Worm (Caenorhabditis elegans) whole organism, L2 larva: ENCODE results near the gene spin-2.

Experiments used
- R02D3.7 ChIP-seq: fragments of 150-350 bp; optimal IDR thresholded peaks from 2 replicates; lab custom pipeline; 2014; ENCODE audit warnings: missing biosample characterization, missing genetic modification characterization
- Y55F3AM.14 ChIP-seq: fragments of 200-800 bp; sonication (Bioruptor generic); optimal IDR thresholded peaks from 2 replicates; lab custom pipeline; 2018; ENCODE audit warnings: mild to moderate bottlenecking, missing genetic modification characterization, missing compliant biosample characterization
- alr-1 ChIP-seq: fragments of 150-350 bp; optimal IDR thresholded peaks from 2 replicates; lab custom pipeline; 2014; ENCODE audit warnings: missing biosample characterization, missing genetic modification characterization
- aly-2 ChIP-seq: fragments of 150-350 bp; optimal IDR thresholded peaks from 2 replicates; lab custom pipeline; 2014; ENCODE audit warnings: missing biosample characterization, missing genetic modification characterization
- ama-1 ChIP-seq: fragments of 150-350 bp; optimal IDR thresholded peaks from 2 replicates; lab custom pipeline; 2018; ENCODE audit warnings: inconsistent platforms
- blmp-1 ChIP-seq: sonication (generic microtip); optimal IDR thresholded peaks from 2 replicates; lab custom pipeline; 2017; ENCODE audit warnings: missing genetic modification characterization, mild to moderate bottlenecking, missing compliant biosample characterization, antibody characterized with exemption, moderate library complexity; ENCODE audit not compliant: insufficient read depth
- ceh-16 ChIP-seq: fragments of 150-350 bp; optimal IDR thresholded peaks from 2 replicates; lab custom pipeline; 2014; ENCODE audit warnings: missing biosample characterization, missing genetic modification characterization
- ceh-82 ChIP-seq: fragments of 150-350 bp; optimal IDR thresholded peaks from 2 replicates; lab custom pipeline; 2014; ENCODE audit warnings: missing biosample characterization, missing genetic modification characterization
- crh-2 ChIP-seq: sonication (generic microtip); optimal IDR thresholded peaks from 2 replicates; lab custom pipeline; 2017; ENCODE audit warnings: missing biosample characterization, missing genetic modification characterization
- dmd-4 ChIP-seq: sonication (generic microtip); optimal IDR thresholded peaks from 2 replicates; lab custom pipeline; 2017; ENCODE audit warnings: missing biosample characterization, missing genetic modification characterization
- egl-27 ChIP-seq: sonication (generic microtip); optimal IDR thresholded peaks from 3 replicates; lab custom pipeline; 2017; ENCODE audit warnings: missing biosample characterization, missing genetic modification reagents, missing genetic modification characterization
- elt-1 ChIP-seq: fragments of 150-350 bp; optimal IDR thresholded peaks from 2 replicates; lab custom pipeline; 2014; ENCODE audit warnings: missing biosample characterization, missing genetic modification characterization
- elt-3 ChIP-seq: sonication (generic microtip); optimal IDR thresholded peaks from 2 replicates; lab custom pipeline; 2017; ENCODE audit warnings: missing biosample characterization, missing genetic modification characterization
- fos-1 ChIP-seq: fragments of 150-350 bp; optimal IDR thresholded peaks from 2 replicates; lab custom pipeline; 2014; ENCODE audit warnings: missing biosample characterization, missing genetic modification characterization
- gmeb-1 ChIP-seq: fragments of 150-350 bp; optimal IDR thresholded peaks from 2 replicates; lab custom pipeline; 2014; ENCODE audit warnings: missing biosample characterization, missing genetic modification characterization
- lin-13 ChIP-seq: fragments of 150-350 bp; optimal IDR thresholded peaks from 2 replicates; lab custom pipeline; 2014; ENCODE audit warnings: missing biosample characterization, missing genetic modification reagents, missing genetic modification characterization
- lin-39 ChIP-seq: fragments of 150-350 bp; optimal IDR thresholded peaks from 2 replicates; lab custom pipeline; 2014; ENCODE audit warnings: missing biosample characterization, missing genetic modification reagents, missing genetic modification characterization
- lsy-2 ChIP-seq, 2 experiments: fragments of 150-350 bp in 1 of 2; sonication (generic microtip) in 1 of 2; optimal IDR thresholded peaks; 2 replicates each; lab custom pipeline; 2014 to 2017; ENCODE audit warnings: missing biosample characterization in 2 of 2, missing genetic modification characterization in 2 of 2
- mbf-1 ChIP-seq: sonication (generic microtip); optimal IDR thresholded peaks from 2 replicates; lab custom pipeline; 2017; ENCODE audit warnings: missing biosample characterization, missing genetic modification characterization
- mdl-1 ChIP-seq, 2 experiments: fragments of 150-350 bp in 1 of 2; sonication (generic microtip) in 1 of 2; optimal IDR thresholded peaks; 2 replicates each; lab custom pipeline; 2017; ENCODE audit warnings: missing biosample characterization in 2 of 2, missing genetic modification characterization in 2 of 2
- nhr-129 ChIP-seq: fragments of 150-350 bp; optimal IDR thresholded peaks from 2 replicates; lab custom pipeline; 2014; ENCODE audit warnings: missing biosample characterization, missing genetic modification characterization
- nhr-21 ChIP-seq: fragments of 150-350 bp; optimal IDR thresholded peaks from 2 replicates; lab custom pipeline; 2014; ENCODE audit warnings: missing biosample characterization, missing genetic modification characterization
- nhr-23 ChIP-seq: fragments of 150-350 bp; optimal IDR thresholded peaks from 2 replicates; lab custom pipeline; 2014; ENCODE audit warnings: missing biosample characterization, missing genetic modification reagents, missing genetic modification characterization
- nhr-237 ChIP-seq: fragments of 150-350 bp; optimal IDR thresholded peaks from 2 replicates; lab custom pipeline; 2014; ENCODE audit warnings: missing biosample characterization, missing genetic modification characterization
- nhr-25 ChIP-seq: fragments of 150-350 bp; sonication (generic microtip); optimal IDR thresholded peaks from 3 replicates; lab custom pipeline; 2014; ENCODE audit warnings: missing biosample characterization, missing genetic modification characterization
- nhr-6 ChIP-seq: fragments of 150-350 bp; optimal IDR thresholded peaks from 2 replicates; lab custom pipeline; 2014; ENCODE audit warnings: missing biosample characterization, missing genetic modification characterization
- nhr-77 ChIP-seq: fragments of 150-350 bp; optimal IDR thresholded peaks from 2 replicates; lab custom pipeline; 2014; ENCODE audit warnings: missing biosample characterization, missing genetic modification characterization
- sem-4 ChIP-seq: fragments of 150-350 bp; optimal IDR thresholded peaks from 2 replicates; lab custom pipeline; 2014; ENCODE audit warnings: missing biosample characterization, missing genetic modification reagents, missing genetic modification characterization
- sma-3 ChIP-seq: sonication (generic microtip); optimal IDR thresholded peaks from 2 replicates; lab custom pipeline; 2016; ENCODE audit warnings: missing genetic modification reagents, missing genetic modification characterization, missing compliant biosample characterization
- sma-9 ChIP-seq, 2 experiments: fragments of 150-350 bp in 1 of 2; sonication (generic microtip) in 1 of 2; optimal IDR thresholded peaks; 2 replicates each; lab custom pipeline; 2014 to 2016; ENCODE audit warnings: missing genetic modification characterization in 2 of 2, mild to moderate bottlenecking in 1 of 2, missing biosample characterization in 1 of 2, missing compliant biosample characterization in 1 of 2, missing genetic modification reagents in 1 of 2, moderate library complexity in 1 of 2
- snpc-4 ChIP-seq: fragments of 150-350 bp; optimal IDR thresholded peaks from 2 replicates; lab custom pipeline; 2014; ENCODE audit warnings: missing biosample characterization, missing genetic modification characterization
- unc-55 ChIP-seq: fragments of 150-350 bp; sonication (generic microtip); optimal IDR thresholded peaks from 3 replicates; lab custom pipeline; 2014; ENCODE audit warnings: missing biosample characterization, missing genetic modification reagents, missing genetic modification characterization
- zag-1 ChIP-seq: fragments of 150-350 bp; optimal IDR thresholded peaks from 2 replicates; lab custom pipeline; 2014; ENCODE audit warnings: missing biosample characterization, missing genetic modification characterization
- ztf-1 ChIP-seq: fragments of 200-800 bp; sonication (Bioruptor generic); conservative IDR thresholded peaks from 2 replicates; pipeline ENCODE4 v1.3.6; 2022; ENCODE audit warnings: missing genetic modification characterization, missing compliant biosample characterization
- ztf-11 ChIP-seq: sonication (generic microtip); optimal IDR thresholded peaks from 2 replicates; lab custom pipeline; 2017; ENCODE audit warnings: missing biosample characterization, missing genetic modification characterization

spin-2 gene

DNA sequence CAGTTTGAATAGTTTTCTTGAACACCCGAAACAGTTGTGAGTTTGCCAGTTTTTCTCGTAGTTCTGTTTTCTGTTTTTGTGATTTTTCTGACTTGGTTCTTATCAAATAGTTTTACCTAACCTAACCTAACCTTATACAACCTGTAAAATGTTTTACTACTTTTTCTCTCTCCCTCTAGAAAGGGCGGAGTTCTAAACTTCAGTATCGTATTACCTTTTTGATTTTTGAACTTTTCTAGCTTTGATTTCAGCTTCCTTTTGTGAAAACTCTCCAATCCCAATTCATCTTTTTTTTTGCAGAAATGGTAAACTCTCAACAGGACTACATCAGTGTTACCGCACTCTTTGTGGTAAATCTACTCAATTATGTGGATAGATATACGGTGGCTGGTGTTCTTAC is at the start of gene spin-2:
Gene spin-2, plus strand, starts transcription at position 301 of the 400 bp plus-strand sequence.
- TF ChIP-seq lin-13 (GFP tag; lab: Kevin White, UChicago) (no peak), nhr-6 (tag; lab: Kevin White, UChicago) (no peak), sma-9 (GFP tag; optimal IDR thresholded peaks at IDR 0.05; lab: Kevin White, UChicago) (no peak), sma-9 (tag; optimal IDR thresholded peaks at IDR 0.05; lab: Kevin White, UChicago) (no peak), zag-1 (no peak), ceh-16 (no peak), nhr-129 (tag; lab: Kevin White, UChicago) (no peak), nhr-23 (tag; lab: Kevin White, UChicago) (no peak), blmp-1 (tag; lab: Kevin White, UChicago) (no peak), dmd-4 (tag; lab: Kevin White, UChicago) (no peak), ztf-11 (tag; lab: Kevin White, UChicago) (no peak), mbf-1 (tag; lab: Kevin White, UChicago) (no peak), nhr-25 (tag; lab: Kevin White, UChicago) (no peak)

DNA sequence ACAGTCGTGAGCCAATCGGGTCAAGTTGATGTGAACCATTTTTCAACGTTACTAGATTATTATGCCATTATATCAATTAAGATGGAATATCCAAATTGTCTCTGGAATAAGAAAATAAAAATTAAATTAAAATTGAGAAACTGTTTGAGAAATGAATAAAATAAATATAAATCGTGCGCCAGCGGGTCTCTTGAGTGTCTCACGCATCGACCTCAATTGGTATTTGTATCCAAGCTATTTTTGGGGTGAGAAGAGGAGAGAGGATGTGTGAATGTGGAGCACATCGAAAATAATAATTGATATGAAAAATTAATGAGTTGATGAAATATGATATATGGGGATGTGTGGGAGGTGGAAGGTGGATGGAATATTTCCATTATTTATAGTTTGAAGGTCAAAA is 47.9 kb upstream of the spin-2 start, which contains the start of gene F49E11.2:
Gene F49E11.2, minus strand, starts transcription at position 101 of the 400 bp plus-strand sequence.
- TF ChIP-seq lin-39 (no peak), elt-3 (no peak), ceh-82 (tag; lab: Kevin White, UChicago) (no peak), ceh-16 (no peak), nhr-6 (tag; lab: Kevin White, UChicago) (no peak), ztf-1 (GFP tag; lab: Robert Waterston, UW) (no peak), blmp-1 (tag; lab: Kevin White, UChicago) (no peak), aly-2 (no peak), unc-55 (GFP tag; lab: Kevin White, UChicago) (no peak), nhr-25 (tag; lab: Kevin White, UChicago) (no peak), mdl-1 (tag; optimal IDR thresholded peaks at IDR 0.05; lab: Kevin White, UChicago) (no peak), sem-4 (tag; lab: Kevin White, UChicago) (no peak), snpc-4 (tag; lab: Kevin White, UChicago) (no peak), egl-27 (tag; lab: Kevin White, UChicago) (no peak), mbf-1 (tag; lab: Kevin White, UChicago) (no peak), nhr-77 (tag; lab: Kevin White, UChicago) (no peak), nhr-237 (tag; lab: Kevin White, UChicago) (no peak)

DNA sequence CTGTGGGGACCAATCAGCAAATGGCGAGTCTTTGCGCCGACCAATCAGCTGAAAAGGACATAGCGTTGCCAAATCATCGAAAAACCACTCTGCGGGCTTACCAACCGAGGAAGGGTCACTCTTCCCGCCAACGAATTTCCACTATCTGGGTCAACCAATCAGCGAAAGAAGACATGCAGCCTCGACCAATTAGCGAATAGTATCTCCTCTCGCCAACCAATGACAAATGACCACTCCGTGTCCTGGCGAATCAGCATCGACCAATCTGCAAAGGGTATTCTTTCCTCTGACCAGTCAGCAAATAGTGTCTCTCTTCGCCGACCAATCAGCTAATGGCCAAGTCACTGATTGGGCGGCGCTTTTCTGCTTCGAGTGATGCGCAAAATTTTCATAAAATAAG is 45.3 kb upstream of the spin-2 start:
- TF ChIP-seq nhr-25 (tag; lab: Kevin White, UChicago) (no peak), sma-9 (GFP tag; optimal IDR thresholded peaks at IDR 0.05; lab: Kevin White, UChicago) (no peak), sma-9 (tag; optimal IDR thresholded peaks at IDR 0.05; lab: Kevin White, UChicago) (no peak), Y55F3AM.14 (GFP tag; lab: Kevin White, UChicago) (no peak), crh-2 (no peak), alr-1 (tag; lab: Kevin White, UChicago) (no peak), gmeb-1 (tag; lab: Kevin White, UChicago) (no peak), elt-1 (no peak), nhr-21 (tag; lab: Kevin White, UChicago) (no peak), sma-3 (GFP tag; lab: Kevin White, UChicago) (no peak), R02D3.7 (tag; lab: Kevin White, UChicago) (no peak)

DNA sequence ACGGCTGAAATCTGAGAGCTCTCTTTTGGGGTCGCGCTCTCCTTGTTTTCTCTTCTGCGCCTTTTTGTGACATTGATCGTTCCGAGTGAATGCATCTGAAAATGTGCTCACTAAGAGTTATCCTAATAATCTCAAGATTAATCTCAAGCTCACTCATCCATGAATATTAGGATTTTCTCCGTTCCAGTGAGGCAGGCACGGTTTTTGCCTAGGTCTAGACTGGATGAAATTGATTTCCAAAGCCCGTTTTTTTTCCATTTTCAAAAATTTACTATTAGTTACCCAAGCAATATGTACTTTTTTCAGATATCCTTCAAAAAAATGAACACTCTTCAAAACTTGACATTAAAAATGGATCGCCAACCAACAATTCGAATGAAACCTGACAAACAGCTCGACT is 44.7 kb upstream of the spin-2 start, which contains the start of gene amt-2:
Gene amt-2, plus strand, starts transcription at position 301 of the 400 bp plus-strand sequence.
- TF ChIP-seq lin-13 (GFP tag; lab: Kevin White, UChicago), result no peak
- no peak for TF ChIP-seq lsy-2 (tag; optimal IDR thresholded peaks at IDR 0.05; lab: Kevin White, UChicago)
- TF ChIP-seq ama-1, result no peak
- no peak for TF ChIP-seq fos-1 (tag; lab: Kevin White, UChicago)
- no peak for TF ChIP-seq sem-4 (tag; lab: Kevin White, UChicago)
- no peak for TF ChIP-seq zag-1
- no peak for TF ChIP-seq mdl-1 (tag; optimal IDR thresholded peaks at IDR 0.05; lab: Kevin White, UChicago)
